Worm (Caenorhabditis elegans) whole organism, late embryonic: ENCODE data around the gene F01G4.4.

ENCODE experiments used
- ceh-18 ChIP-seq: sonication (generic microtip); optimal IDR thresholded peaks from 2 replicates; lab custom pipeline; 2016; ENCODE audit warnings: missing genetic modification characterization, missing compliant biosample characterization
- ceh-19 ChIP-seq: fragments of 200-800 bp; sonication (Bioruptor generic); optimal IDR thresholded peaks from 2 replicates; lab custom pipeline; 2018; ENCODE audit warnings: mild to moderate bottlenecking, missing genetic modification characterization, missing compliant biosample characterization
- ceh-24 ChIP-seq: sonication (generic microtip); optimal IDR thresholded peaks from 2 replicates; lab custom pipeline; 2016; ENCODE audit warnings: mild to moderate bottlenecking, missing genetic modification characterization, missing compliant biosample characterization
- ceh-30 ChIP-seq: fragments of 150-350 bp; optimal IDR thresholded peaks from 2 replicates; lab custom pipeline; 2014; ENCODE audit warnings: missing biosample characterization, missing genetic modification characterization
- ceh-31 ChIP-seq: sonication (generic microtip); optimal IDR thresholded peaks from 2 replicates; lab custom pipeline; 2016; ENCODE audit warnings: missing genetic modification characterization, missing compliant biosample characterization
- ceh-34 ChIP-seq: sonication (generic microtip); optimal IDR thresholded peaks from 2 replicates; lab custom pipeline; 2016; ENCODE audit warnings: mild to moderate bottlenecking, missing genetic modification characterization, missing compliant biosample characterization
- ceh-48 ChIP-seq: sonication (generic microtip); optimal IDR thresholded peaks from 2 replicates; lab custom pipeline; 2016; ENCODE audit warnings: missing genetic modification characterization, inconsistent platforms, missing compliant biosample characterization
- ceh-9 ChIP-seq: sonication (generic microtip); optimal IDR thresholded peaks from 2 replicates; lab custom pipeline; 2016; ENCODE audit warnings: mild to moderate bottlenecking, missing genetic modification characterization, inconsistent platforms, missing compliant biosample characterization
- che-1 ChIP-seq: sonication (generic microtip); optimal IDR thresholded peaks from 2 replicates; lab custom pipeline; 2016; ENCODE audit warnings: mild to moderate bottlenecking, missing genetic modification characterization, missing compliant biosample characterization
- dve-1 ChIP-seq: sonication (generic microtip); optimal IDR thresholded peaks from 2 replicates; lab custom pipeline; 2017; ENCODE audit warnings: antibody characterized with exemption, mild to moderate bottlenecking, missing genetic modification characterization, missing compliant biosample characterization
- elt-2 ChIP-seq: sonication (generic microtip); optimal IDR thresholded peaks from 2 replicates; lab custom pipeline; 2016; ENCODE audit warnings: missing genetic modification reagents, missing genetic modification characterization, missing compliant biosample characterization
- eyg-1 ChIP-seq: sonication (generic microtip); optimal IDR thresholded peaks from 2 replicates; lab custom pipeline; 2016; ENCODE audit warnings: missing genotype, missing genetic modification characterization, missing compliant biosample characterization
- fax-1 ChIP-seq: sonication (generic microtip); optimal IDR thresholded peaks from 2 replicates; lab custom pipeline; 2016; ENCODE audit warnings: missing genotype, missing genetic modification characterization, missing compliant biosample characterization
- fkh-10 ChIP-seq: fragments of 150-350 bp; optimal IDR thresholded peaks from 2 replicates; lab custom pipeline; 2014; ENCODE audit warnings: missing biosample characterization, missing genetic modification reagents, missing genetic modification characterization
- hlh-13 ChIP-seq: fragments of 200-800 bp; sonication (Bioruptor generic); optimal IDR thresholded peaks from 2 replicates; lab custom pipeline; 2018; ENCODE audit warnings: mild to moderate bottlenecking, missing genetic modification characterization, missing compliant biosample characterization
- hlh-30 ChIP-seq: sonication (generic microtip); optimal IDR thresholded peaks from 2 replicates; lab custom pipeline; 2017; ENCODE audit warnings: antibody characterized with exemption, missing genetic modification characterization, missing compliant biosample characterization; ENCODE audit not compliant: insufficient read depth
- hlh-6 ChIP-seq: sonication (generic microtip); optimal IDR thresholded peaks from 2 replicates; lab custom pipeline; 2016; ENCODE audit warnings: missing genotype, missing genetic modification characterization, missing compliant biosample characterization
- lim-6 ChIP-seq: sonication (generic microtip); optimal IDR thresholded peaks from 2 replicates; lab custom pipeline; 2016; ENCODE audit warnings: missing genetic modification characterization, missing compliant biosample characterization
- mec-3 ChIP-seq: sonication (generic microtip); optimal IDR thresholded peaks from 2 replicates; lab custom pipeline; 2016; ENCODE audit warnings: borderline replicate concordance, missing genetic modification characterization, missing compliant biosample characterization
- nhr-11 ChIP-seq: fragments of 150-350 bp; optimal IDR thresholded peaks from 2 replicates; lab custom pipeline; 2014; ENCODE audit warnings: missing biosample characterization, missing genetic modification characterization
- nhr-232 ChIP-seq: sonication (generic microtip); optimal IDR thresholded peaks from 2 replicates; lab custom pipeline; 2016; ENCODE audit warnings: missing genetic modification characterization, missing compliant biosample characterization
- npax-4 ChIP-seq: sonication (generic microtip); optimal IDR thresholded peaks from 2 replicates; lab custom pipeline; 2016; ENCODE audit warnings: missing genetic modification characterization, missing compliant biosample characterization
- pat-9 ChIP-seq: fragments of 200-800 bp; sonication (Bioruptor generic); optimal IDR thresholded peaks from 2 replicates; lab custom pipeline; 2018; ENCODE audit warnings: mild to moderate bottlenecking, missing genetic modification characterization, moderate library complexity, missing compliant biosample characterization
- pax-1 ChIP-seq: fragments of 150-350 bp; optimal IDR thresholded peaks from 2 replicates; lab custom pipeline; 2014; ENCODE audit warnings: missing biosample characterization, missing genetic modification characterization
- pha-2 ChIP-seq: sonication (generic microtip); optimal IDR thresholded peaks from 2 replicates; lab custom pipeline; 2017; ENCODE audit warnings: mild to moderate bottlenecking, missing genetic modification characterization, missing compliant biosample characterization
- ref-2 ChIP-seq: sonication (generic microtip); optimal IDR thresholded peaks from 2 replicates; lab custom pipeline; 2016; ENCODE audit warnings: missing genetic modification characterization, missing compliant biosample characterization
- rnt-1 ChIP-seq: sonication (generic microtip); optimal IDR thresholded peaks from 2 replicates; lab custom pipeline; 2016; ENCODE audit warnings: missing genetic modification characterization, missing compliant biosample characterization
- sdc-2 ChIP-seq: sonication (generic microtip); optimal IDR thresholded peaks from 2 replicates; lab custom pipeline; 2016; ENCODE audit warnings: missing genotype, missing genetic modification characterization, missing compliant biosample characterization
- sox-2 ChIP-seq: fragments of 200-800 bp; sonication (Bioruptor generic); IDR thresholded peaks from 2 replicates; pipeline ENCODE4 v1.3.6; 2022; ENCODE audit warnings: missing genetic modification reagents, missing genetic modification characterization, missing compliant biosample characterization
- sox-4 ChIP-seq: sonication (generic microtip); optimal IDR thresholded peaks from 2 replicates; lab custom pipeline; 2017; ENCODE audit warnings: mild to moderate bottlenecking, missing genetic modification characterization, inconsistent platforms, missing compliant biosample characterization
- tbx-2 ChIP-seq: sonication (generic microtip); optimal IDR thresholded peaks from 2 replicates; lab custom pipeline; 2016; ENCODE audit warnings: missing genetic modification characterization, missing compliant biosample characterization
- tbx-7 ChIP-seq: sonication (generic microtip); optimal IDR thresholded peaks from 2 replicates; lab custom pipeline; 2016; ENCODE audit warnings: missing genotype, missing genetic modification characterization, missing compliant biosample characterization
- unc-3 ChIP-seq, 2 experiments: fragments of 200-800 bp in 1 of 2; sonication (Bioruptor generic) in 1 of 2; sonication (generic microtip) in 1 of 2; conservative IDR thresholded peaks in 1 of 2; optimal IDR thresholded peaks in 1 of 2; 2 replicates each; pipeline versions ENCODE4 v1.3.6 to Lab custom; 2016 to 2022; ENCODE audit warnings: missing compliant biosample characterization in 2 of 2, missing genetic modification characterization in 2 of 2, missing genetic modification reagents in 1 of 2
- unc-86 ChIP-seq: sonication (generic microtip); optimal IDR thresholded peaks from 2 replicates; lab custom pipeline; 2016; ENCODE audit warnings: missing genetic modification characterization, missing compliant biosample characterization

The F01G4.4 gene

DNA sequence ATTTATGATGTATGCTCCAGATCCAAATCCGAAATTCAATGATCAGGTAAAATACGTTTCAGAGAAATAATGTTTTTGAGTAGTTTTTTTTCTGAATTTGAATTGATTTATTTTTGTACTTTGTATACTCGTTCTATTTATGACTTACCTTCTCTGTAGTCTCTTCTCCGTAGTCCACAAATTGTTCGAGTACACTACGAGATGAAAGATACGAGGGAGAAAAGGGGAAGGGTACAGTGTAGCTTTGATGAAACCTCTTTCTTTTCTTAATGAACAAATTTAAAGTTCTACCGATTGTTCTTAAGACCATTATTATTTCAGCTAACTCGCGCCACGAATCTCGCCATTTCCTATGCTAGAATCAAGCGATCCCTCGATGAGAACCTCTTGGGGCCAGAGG lies 36.9 kb downstream of the F01G4.4 start:
- no peak for TF ChIP-seq ceh-19 (GFP tag; lab: Kevin White, UChicago)
- TF ChIP-seq lim-6 (tag; lab: Kevin White, UChicago), result no peak
- TF ChIP-seq ceh-9 (tag; lab: Kevin White, UChicago), result no peak
- no peak for TF ChIP-seq sox-4
- no peak for TF ChIP-seq hlh-6

DNA sequence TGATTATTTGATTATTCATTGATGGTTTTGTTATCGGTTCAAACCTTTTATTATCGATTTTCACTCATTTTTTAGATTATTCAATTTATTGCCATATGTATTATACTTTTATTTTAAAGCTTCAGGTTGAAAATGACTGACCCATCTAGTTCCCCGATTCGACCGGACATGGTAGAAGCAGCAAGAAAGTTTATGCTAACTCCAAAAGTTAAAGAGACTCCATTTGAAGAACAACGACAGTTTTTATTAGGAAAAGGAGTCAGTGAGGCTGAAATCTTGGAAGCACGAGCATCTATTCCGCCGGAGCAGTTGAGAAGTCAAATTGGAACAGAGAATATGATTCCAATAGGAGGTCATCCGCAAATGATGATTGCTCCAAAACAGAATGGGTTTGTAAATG lies 39.9 kb downstream of the F01G4.4 start, which contains the start of gene prx-14:
Gene prx-14, plus strand, starts transcription at position 120 of the 400 bp plus-strand sequence.
- no peak for TF ChIP-seq npax-4
- TF ChIP-seq elt-2 (tag; lab: Kevin White, UChicago), result peak; percentile 33

DNA sequence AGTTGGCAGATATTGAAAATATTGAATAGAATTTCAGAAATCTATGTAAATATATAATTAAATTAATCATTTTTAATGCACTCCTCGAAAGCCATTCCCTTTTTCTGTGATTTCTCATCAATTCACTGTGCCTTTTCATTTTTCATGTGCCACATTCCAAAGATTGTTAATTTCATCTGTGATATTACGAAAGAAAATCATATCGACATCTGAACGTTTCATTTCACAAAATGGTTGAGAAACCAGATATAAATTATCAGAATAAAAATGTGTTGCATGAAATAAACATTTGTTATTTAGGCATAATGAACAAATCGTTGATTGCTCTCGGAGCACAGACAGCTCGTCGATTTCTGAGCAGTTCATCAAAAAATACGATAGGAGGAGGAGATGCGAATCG lies 40.8 kb downstream of the F01G4.4 start, which contains the start of gene nuaf-3:
Gene nuaf-3, plus strand, starts transcription at position 301 of the 400 bp plus-strand sequence.
- TF ChIP-seq ceh-30 (tag; lab: Kevin White, UChicago) (no peak), dve-1 (tag; lab: Kevin White, UChicago) (no peak), fax-1 (no peak), unc-86 (no peak), hlh-13 (GFP tag; lab: Kevin White, UChicago) (no peak), sox-4 (no peak), unc-3 (GFP tag; conservative IDR thresholded peaks at IDR 0.05; lab: Robert Waterston, UW) (no peak), unc-3 (tag; optimal IDR thresholded peaks at IDR 0.05; lab: Kevin White, UChicago) (no peak), eyg-1 (tag; lab: Kevin White, UChicago) (no peak), pha-2 (tag; lab: Kevin White, UChicago) (no peak), ceh-31 (tag; lab: Kevin White, UChicago) (no peak), ref-2 (no peak), hlh-30 (tag; lab: Kevin White, UChicago) (no peak), elt-2 (tag; lab: Kevin White, UChicago) (no peak), ceh-34 (tag; lab: Kevin White, UChicago) (no peak), ceh-18 (tag; lab: Kevin White, UChicago) (no peak)

DNA sequence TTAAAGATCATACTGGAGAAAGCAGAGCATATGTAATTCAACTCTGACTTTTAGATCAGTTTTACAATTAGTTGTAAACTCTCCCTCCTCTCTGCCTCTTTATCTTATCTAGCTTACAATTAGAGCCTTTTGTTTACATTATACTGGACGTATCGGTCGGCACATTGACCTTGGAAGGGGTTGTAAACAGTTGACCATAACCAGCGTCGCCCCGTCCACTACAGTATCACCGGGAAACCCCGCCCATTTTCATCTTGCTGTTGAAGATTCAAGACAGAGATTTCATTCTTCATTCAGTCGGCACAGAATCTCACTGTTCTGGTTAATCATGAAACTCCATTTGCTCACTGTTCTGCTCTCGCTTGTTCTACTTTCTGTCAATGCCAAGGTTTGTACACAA lies 43.6 kb downstream of the F01G4.4 start, which contains the start of gene sdz-27:
Gene sdz-27, plus strand, starts transcription at position 301 of the 400 bp plus-strand sequence.
- TF ChIP-seq pat-9 (tag; lab: Kevin White, UChicago), result no peak
- no peak for TF ChIP-seq sdc-2 (tag; lab: Kevin White, UChicago)
- TF ChIP-seq fkh-10, result no peak
- TF ChIP-seq ceh-9 (tag; lab: Kevin White, UChicago), result no peak
- no peak for TF ChIP-seq tbx-2 (tag; lab: Kevin White, UChicago)
- no peak for TF ChIP-seq hlh-6
- TF ChIP-seq nhr-232 (tag; lab: Kevin White, UChicago), result no peak
- TF ChIP-seq ceh-34 (tag; lab: Kevin White, UChicago), result no peak
- TF ChIP-seq pax-1 (tag; lab: Kevin White, UChicago), result no peak
- TF ChIP-seq sox-2 (GFP tag; lab: Robert Waterston, UW), result no peak
- no peak for TF ChIP-seq ceh-48
- no peak for TF ChIP-seq rnt-1 (tag; lab: Kevin White, UChicago)
- TF ChIP-seq mec-3 (tag; lab: Kevin White, UChicago), result no peak
- TF ChIP-seq ceh-31 (tag; lab: Kevin White, UChicago), result no peak
- no peak for TF ChIP-seq ceh-24
- no peak for TF ChIP-seq tbx-7 (tag; lab: Kevin White, UChicago)

DNA sequence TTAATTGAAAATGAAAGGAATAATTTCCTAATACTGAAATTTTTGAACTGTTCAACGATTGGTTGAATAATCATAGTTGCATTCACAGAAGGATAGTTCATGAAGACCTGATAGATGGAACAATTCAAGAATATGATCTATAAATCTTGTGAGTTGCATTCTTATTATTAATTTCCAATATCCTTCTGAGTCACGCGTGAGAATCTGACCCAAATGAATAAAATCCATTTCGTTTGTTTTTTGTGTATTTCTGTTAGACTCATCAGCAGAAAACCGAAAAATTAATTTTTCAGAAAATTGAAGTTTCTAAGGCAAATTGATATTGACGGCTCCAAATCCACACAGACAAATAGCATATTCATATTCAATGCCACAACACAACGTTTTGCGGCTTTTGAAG lies 46.3 kb downstream of the F01G4.4 start, which contains the start of gene fbxb-79:
Gene fbxb-79, minus strand, starts transcription at position 101 of the 400 bp plus-strand sequence.
- TF ChIP-seq che-1 (no peak), ceh-34 (tag; lab: Kevin White, UChicago) (no peak), nhr-11 (tag; lab: Kevin White, UChicago) (no peak)
